Fruit fly (Drosophila melanogaster) whole organism: Measurements from ENCODE around the gene CG13054.

ENCODE experiments used
- CG8478 ChIP-seq: fragments of >200 bp; optimal IDR thresholded peaks from 2 replicates; lab custom pipeline; 2018; ENCODE audit warnings: inconsistent platforms
- Dll ChIP-seq: fragments of >200 bp; optimal IDR thresholded peaks from 2 replicates; lab custom pipeline; 2017
- EcR ChIP-seq, 2 experiments: fragments of >200 bp; optimal IDR thresholded peaks; 2 replicates each; lab custom pipeline; 2017; ENCODE audit warnings: missing biosample characterization in 2 of 2, missing genetic modification characterization in 2 of 2, missing genetic modification reagents in 2 of 2
- pan ChIP-seq: fragments of >200 bp; optimal IDR thresholded peaks from 2 replicates; lab custom pipeline; 2017
- psq ChIP-seq: fragments of >200 bp; optimal IDR thresholded peaks from 2 replicates; lab custom pipeline; 2017
- usp ChIP-seq: fragments of >200 bp; optimal IDR thresholded peaks from 2 replicates; lab custom pipeline; 2017; ENCODE audit warnings: missing biosample characterization, missing genetic modification characterization, mixed read lengths

The CG13054 gene

DNA sequence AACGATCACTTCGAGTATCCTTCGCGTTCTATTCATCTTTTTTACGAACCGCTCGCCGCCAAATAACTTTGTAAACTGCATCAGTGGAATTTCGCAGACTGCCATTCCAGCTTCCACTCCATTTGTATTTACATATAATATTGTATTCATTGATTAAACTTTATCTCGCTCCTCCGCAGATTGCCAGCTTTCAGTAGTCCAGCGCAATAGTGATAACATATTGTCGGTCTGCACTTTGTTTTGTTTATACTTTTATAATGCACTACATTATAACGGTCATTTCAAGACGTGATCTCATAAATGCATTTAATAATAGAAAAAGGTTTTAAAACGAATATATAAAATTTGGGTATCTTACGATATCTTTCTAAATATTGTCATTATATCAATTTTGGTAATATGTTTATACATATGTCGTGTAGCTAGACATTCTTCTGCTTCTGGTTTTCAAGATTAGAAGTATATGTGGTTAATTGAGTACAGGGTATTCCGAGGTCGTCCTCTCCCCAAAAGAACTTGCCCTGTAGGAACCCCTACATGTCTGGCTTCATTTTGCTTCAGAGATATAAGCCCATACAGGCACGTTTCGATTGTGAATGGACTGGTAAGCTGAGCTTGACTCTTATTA lies 11.2 kb upstream of the CG13054 start, which contains the start of gene CG4950:
Gene CG4950 (minus strand): TSS at position 51 of the 628 bp plus-strand sequence.
- TF ChIP-seq usp (GFP tag; lab: Kevin White, UChicago) (no peak), pan (no peak), Dll (lab: Kevin White, UChicago) (no peak), EcR (GFP tag; optimal IDR thresholded peaks at IDR 0.05; lab: Kevin White, UChicago) (no peak), psq (lab: Kevin White, UChicago) (no peak), CG8478 (no peak)

dm6 chr3L:16265000-16265399 lies 8.0 kb upstream of the CG13054 start, which contains the start of the genes CG13051 and CG13069:
TSS of gene CG13051 (minus strand) at chr3L:16265100.
TSS of gene CG13069 (plus strand) at chr3L:16265385.
- TF ChIP-seq CG8478 (no peak), pan (no peak), psq (lab: Kevin White, UChicago) (no peak), EcR (GFP tag; optimal IDR thresholded peaks at IDR 0.05; lab: Kevin White, UChicago) (no peak), Dll (lab: Kevin White, UChicago) (no peak), usp (GFP tag; lab: Kevin White, UChicago) (no peak)

DNA sequence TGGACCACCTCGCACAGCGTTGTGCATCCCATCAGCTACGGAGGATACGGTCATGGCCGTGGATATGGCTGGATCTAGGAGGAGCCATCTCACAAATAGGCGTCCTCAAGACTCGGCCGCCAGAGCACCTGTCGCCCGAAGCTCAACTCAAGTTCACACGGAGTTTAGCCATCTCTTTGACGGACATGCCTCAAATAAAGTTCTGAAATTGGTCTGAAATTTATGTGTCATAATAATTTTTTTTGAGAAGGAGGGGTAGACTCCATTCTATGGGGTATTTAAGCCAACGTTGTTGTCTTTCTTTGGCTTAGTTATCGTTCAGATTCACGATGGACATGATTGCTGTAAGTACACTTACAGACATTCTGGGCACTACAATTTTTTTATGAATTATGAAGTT lies 6.1 kb upstream of the CG13054 start, which contains the start of gene CG13070:
Gene CG13070 (plus strand): TSS at position 301 of the 400 bp plus-strand sequence.
- TF ChIP-seq EcR (GFP tag; optimal IDR thresholded peaks at IDR 0.05; lab: Kevin White, UChicago) = no peak
- TF ChIP-seq Dll (lab: Kevin White, UChicago) = no peak
- TF ChIP-seq pan = no peak
- TF ChIP-seq usp (GFP tag; lab: Kevin White, UChicago) = no peak

DNA sequence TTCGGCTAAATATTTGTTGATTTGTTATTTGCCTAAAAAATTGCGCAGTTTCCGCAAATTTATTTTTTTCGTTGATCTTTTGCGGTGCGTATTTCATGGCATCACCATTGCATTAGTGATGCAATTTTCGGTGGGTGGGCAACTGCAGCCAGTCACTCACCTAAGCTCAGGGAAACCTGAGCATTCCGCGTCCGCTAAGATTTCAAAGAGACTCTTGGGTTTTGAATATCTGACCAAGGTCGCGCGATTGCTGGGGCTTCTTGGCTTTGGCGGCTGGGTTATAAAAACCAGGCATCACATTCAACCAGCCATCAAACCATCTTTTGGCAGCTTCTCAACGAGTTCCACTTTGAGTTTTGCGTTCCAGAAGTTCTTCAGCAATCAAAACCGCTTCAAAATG lies 5.4 kb upstream of the CG13054 start, which contains the start of gene CG13071:
Gene CG13071 (plus strand): TSS at position 301 of the 400 bp plus-strand sequence.
- TF ChIP-seq psq (lab: Kevin White, UChicago) (no peak), pan (no peak), CG8478 (no peak), usp (GFP tag; lab: Kevin White, UChicago) (no peak), EcR (GFP tag; optimal IDR thresholded peaks at IDR 0.05; lab: Kevin White, UChicago) (no peak), Dll (lab: Kevin White, UChicago) (no peak)

- TF ChIP-seq pan = no peak
- TF ChIP-seq CG8478 = no peak
- no peak for TF ChIP-seq Dll (lab: Kevin White, UChicago)
- TF ChIP-seq psq (lab: Kevin White, UChicago) = no peak
- TF ChIP-seq EcR (GFP tag; optimal IDR thresholded peaks at IDR 0.05; lab: Kevin White, UChicago) = no peak
- no peak for TF ChIP-seq usp (GFP tag; lab: Kevin White, UChicago)
Observed at dm6 chr3L:16261505-16261904, 4.5 kb upstream of the CG13054 start, which contains the start of gene CG34247. TSS of gene CG34247 (minus strand) at chr3L:16261605.

DNA sequence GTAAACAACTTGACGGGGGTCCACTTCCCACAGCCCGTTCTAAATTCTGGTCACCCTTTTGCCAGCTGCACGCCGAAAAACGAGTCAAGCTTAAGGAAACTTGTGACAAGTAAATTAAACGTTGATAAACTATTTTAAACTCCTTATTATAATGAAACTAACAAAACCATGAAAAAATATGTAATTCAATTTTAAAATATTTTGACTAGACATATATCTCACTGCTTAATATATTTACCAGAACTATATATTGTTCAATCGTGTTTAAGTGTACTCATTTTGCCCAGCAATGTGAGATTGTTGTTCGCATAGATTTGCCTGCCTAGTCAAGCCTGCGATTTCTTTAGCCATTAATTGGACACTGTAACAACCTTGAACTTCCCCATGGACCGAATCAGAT lies 2.6 kb upstream of the CG13054 start, which contains the start of gene CG13053:
Gene CG13053 (minus strand): TSS at position 171 of the 400 bp plus-strand sequence.
- TF ChIP-seq CG8478 (no peak), usp (GFP tag; lab: Kevin White, UChicago) (no peak), psq (lab: Kevin White, UChicago) (no peak), EcR (GFP tag; optimal IDR thresholded peaks at IDR 0.05; lab: Kevin White, UChicago) (no peak), pan (no peak), Dll (lab: Kevin White, UChicago) (no peak)

dm6 chr3L:16252255-16252654 lies 4.7 kb downstream of the CG13054 start, which contains the start of gene CG13055:
TSS of gene CG13055 (minus strand) at chr3L:16252355.
- no peak for TF ChIP-seq pan
- TF ChIP-seq psq (lab: Kevin White, UChicago) = no peak
- TF ChIP-seq Dll (lab: Kevin White, UChicago) = no peak
- TF ChIP-seq usp (GFP tag; lab: Kevin White, UChicago) = no peak
- TF ChIP-seq CG8478 = no peak
- TF ChIP-seq EcR (GFP tag; optimal IDR thresholded peaks at IDR 0.05; lab: Kevin White, UChicago) = no peak

- TF ChIP-seq psq (lab: Kevin White, UChicago) (no peak), EcR (GFP tag; optimal IDR thresholded peaks at IDR 0.05; lab: Kevin White, UChicago) (peak in 1 of 2 experiments; percentile 61), usp (GFP tag; lab: Kevin White, UChicago) (no peak), pan (no peak), CG8478 (no peak), Dll (lab: Kevin White, UChicago) (no peak)
Observed at dm6 chr3L:16241296-16241695, 15.7 kb downstream of the CG13054 start.

DNA sequence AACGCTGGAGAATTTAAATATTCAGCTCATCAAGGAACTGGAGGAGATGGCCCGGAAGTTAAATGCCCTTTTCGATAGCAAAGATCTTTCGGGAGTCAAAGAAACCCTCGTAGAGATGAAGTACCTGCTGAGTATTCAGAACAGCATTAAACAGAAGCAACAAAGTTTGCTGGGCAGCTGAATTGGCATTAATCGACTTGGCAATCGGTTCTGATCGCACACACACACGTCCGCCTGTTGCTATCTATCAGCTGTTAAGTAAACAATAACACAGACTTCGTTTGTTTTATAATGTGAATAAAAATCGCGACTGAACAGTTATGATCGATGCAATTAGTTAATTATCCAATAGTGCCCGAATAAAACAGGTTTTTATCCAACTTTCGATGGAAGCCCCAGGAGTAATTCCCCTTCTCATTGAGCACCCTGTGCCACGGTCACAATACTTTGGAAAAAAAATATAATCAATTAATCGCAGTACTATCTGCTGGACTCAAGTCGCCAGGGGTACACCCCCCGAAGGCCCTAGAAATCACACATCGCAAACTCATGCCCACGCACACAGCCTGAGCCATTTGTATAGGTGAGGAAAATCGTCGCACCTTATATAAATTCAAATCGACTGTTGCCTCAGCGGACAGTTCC lies 23.0 kb downstream of the CG13054 start:
- TF ChIP-seq usp (GFP tag; lab: Kevin White, UChicago) (no peak), Dll (lab: Kevin White, UChicago) (no peak), EcR (GFP tag; optimal IDR thresholded peaks at IDR 0.05; lab: Kevin White, UChicago) (no peak), pan (no peak), CG8478 (no peak), psq (lab: Kevin White, UChicago) (no peak)

dm6 chr3L:16232924-16233323 lies 24.1 kb downstream of the CG13054 start, which contains the start of gene Hsc20:
TSS of gene Hsc20 (plus strand) at chr3L:16233127.
- no peak for TF ChIP-seq CG8478
- TF ChIP-seq Dll (lab: Kevin White, UChicago) = no peak
- TF ChIP-seq EcR (GFP tag; optimal IDR thresholded peaks at IDR 0.05; lab: Kevin White, UChicago) = no peak
- no peak for TF ChIP-seq pan
- no peak for TF ChIP-seq psq (lab: Kevin White, UChicago)
- TF ChIP-seq usp (GFP tag; lab: Kevin White, UChicago) = no peak

dm6 chr3L:16231857-16232256 lies 25.1 kb downstream of the CG13054 start, which contains the start of the genes PDCD-5 and MED10:
TSS of gene PDCD-5 (minus strand) at chr3L:16232038.
TSS of gene MED10 (plus strand) at chr3L:16232084.
- no peak for TF ChIP-seq psq (lab: Kevin White, UChicago)
- TF ChIP-seq CG8478 = no peak
- no peak for TF ChIP-seq EcR (GFP tag; optimal IDR thresholded peaks at IDR 0.05; lab: Kevin White, UChicago)
- no peak for TF ChIP-seq Dll (lab: Kevin White, UChicago)
- no peak for TF ChIP-seq pan
- no peak for TF ChIP-seq usp (GFP tag; lab: Kevin White, UChicago)
